Fruit fly (Drosophila melanogaster): ENCODE data around the gene osp.

DNA sequence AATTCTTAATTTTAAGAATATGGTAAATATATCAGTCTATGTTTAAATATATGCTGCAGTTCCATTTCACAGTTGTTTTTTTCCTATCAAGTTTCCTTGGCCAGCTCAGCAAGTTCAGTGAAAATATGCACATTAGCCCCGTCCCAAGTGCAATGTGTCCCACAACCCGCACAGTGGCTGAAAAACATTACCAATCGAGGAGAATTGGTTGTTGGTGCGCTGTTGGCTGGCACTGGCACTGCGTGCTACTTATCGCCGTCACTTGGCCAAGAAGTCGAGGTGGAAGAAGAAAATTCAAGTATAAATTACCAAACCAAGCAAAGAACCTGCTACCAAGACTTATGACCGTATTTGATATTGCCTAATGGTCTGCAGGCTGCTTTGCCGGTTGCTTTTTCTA lies 30.3 kb downstream of the osp start:
- TF ChIP-seq CG8478 (optimal IDR thresholded peaks at IDR 0.05) (no peak), CTCF (optimal IDR thresholded peaks at IDR 0.05) (no peak)
